Fruit fly (Drosophila melanogaster): ENCODE results near the gene Ca-beta.

The Ca-beta gene

DNA sequence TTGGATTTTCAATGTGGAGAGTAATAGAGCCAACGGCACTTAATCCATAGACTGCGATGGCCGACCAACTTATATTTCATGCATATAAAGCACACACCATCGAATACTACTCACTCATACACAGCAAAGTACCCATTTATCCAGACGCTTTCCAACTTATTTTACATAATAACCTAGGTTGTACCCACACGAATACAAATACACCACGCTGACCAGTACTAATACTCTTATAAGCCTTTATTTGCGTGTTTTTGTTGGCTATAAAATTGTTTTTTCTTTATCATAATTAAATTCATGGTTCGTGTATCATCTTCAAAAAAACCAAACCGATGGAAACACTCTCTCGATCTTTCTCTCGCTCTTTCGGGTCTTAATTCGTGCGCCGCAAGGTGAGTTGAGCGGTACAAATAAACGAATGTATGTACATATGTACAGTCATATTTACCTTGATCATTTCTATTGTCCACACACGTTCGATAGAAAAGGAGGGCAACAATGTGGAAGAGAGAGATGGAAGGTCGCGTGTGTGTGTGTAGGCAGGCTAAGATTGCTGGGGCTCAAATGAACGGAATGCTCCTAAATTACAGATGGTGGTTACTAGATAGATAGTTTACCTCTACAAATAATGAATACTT lies 3.4 kb upstream of the Ca-beta start:
- TF ChIP-seq CG8944 (GFP tag; optimal IDR thresholded peaks at IDR 0.05) (peak; percentile 19), pb (GFP tag; optimal IDR thresholded peaks at IDR 0.05) (no peak), CG30020 (tag; optimal IDR thresholded peaks at IDR 0.05) (no peak), Gug (GFP tag; IDR thresholded peaks at IDR 0.05) (no peak), sens (GFP tag) (peak; percentile 93), Awh (GFP tag; IDR thresholded peaks at IDR 0.05) (peak; percentile 50; the same call in 1 of the 2 replicates), CG1832 (GFP tag; optimal IDR thresholded peaks at IDR 0.05) (peak; percentile 23), CG2202 (tag; optimal IDR thresholded peaks at IDR 0.05) (peak; percentile 38), nmo (GFP tag; optimal IDR thresholded peaks at IDR 0.05) (no peak), CG7556 (GFP tag; optimal IDR thresholded peaks at IDR 0.05) (no peak), CG7372 (GFP tag; IDR thresholded peaks at IDR 0.05) (no peak), ato (GFP tag; IDR thresholded peaks at IDR 0.05; ENCODE audit: partially characterized antibody) (no peak), Vsx1 (GFP tag; optimal IDR thresholded peaks at IDR 0.05) (peak; percentile 18), Hmx (GFP tag; optimal IDR thresholded peaks at IDR 0.05) (no peak), zfh2 (GFP tag; optimal IDR thresholded peaks at IDR 0.05) (no peak), CG8281 (tag; optimal IDR thresholded peaks at IDR 0.05) (no peak), CG15601 (tag; optimal IDR thresholded peaks at IDR 0.05) (peak; percentile 24), br (optimal IDR thresholded peaks at IDR 0.05) (no peak), CG9876 (GFP tag; optimal IDR thresholded peaks at IDR 0.05) (no peak), NFAT (GFP tag; IDR thresholded peaks at IDR 0.05) (no peak), Gsc (GFP tag; IDR thresholded peaks at IDR 0.05) (no peak), CG6683 (GFP tag; optimal IDR thresholded peaks at IDR 0.05) (no peak), CG1602 (GFP tag; optimal IDR thresholded peaks at IDR 0.05) (peak; percentile 4), HmgD (GFP tag; optimal IDR thresholded peaks at IDR 0.05) (no peak), CG3838 (GFP tag; optimal IDR thresholded peaks at IDR 0.05) (no peak), Fer2 (tag; optimal IDR thresholded peaks at IDR 0.05) (no peak), CG15696 (tag; optimal IDR thresholded peaks at IDR 0.05) (peak; percentile 82), Pdp1 (GFP tag; optimal IDR thresholded peaks at IDR 0.05) (peak in 1 of 2 experiments; percentile 63), rib (GFP tag; IDR thresholded peaks at IDR 0.05) (no peak), CG18476 (GFP tag; optimal IDR thresholded peaks at IDR 0.05) (no peak), CG13287 (GFP tag; IDR thresholded peaks at IDR 0.05; ENCODE audit: partially characterized antibody) (no peak), insv (GFP tag; optimal IDR thresholded peaks at IDR 0.05) (peak in 1 of 2 experiments; percentile 3), gce (GFP tag; IDR thresholded peaks at IDR 0.05) (peak; percentile 33; the same call in 1 of the 3 replicates), bbx (GFP tag; IDR thresholded peaks at IDR 0.05; ENCODE audit: partially characterized antibody) (no peak), croc (GFP tag; conservative IDR thresholded peaks at IDR 0.05) (no peak), tx (GFP tag; optimal IDR thresholded peaks at IDR 0.05) (no peak), Ptx1 (GFP tag; IDR thresholded peaks at IDR 0.05) (no peak), Sin3A (optimal IDR thresholded peaks at IDR 0.05) (no peak), Drgx (GFP tag; IDR thresholded peaks at IDR 0.05) (no peak), Nf-YA (GFP tag; IDR thresholded peaks at IDR 0.05) (no peak), Dip2 (GFP tag; IDR thresholded peaks at IDR 0.05) (no peak), CG3281 (GFP tag; optimal IDR thresholded peaks at IDR 0.05) (no peak), CG14014 (GFP tag; IDR thresholded peaks at IDR 0.05) (no peak), CG10209 (GFP tag; optimal IDR thresholded peaks at IDR 0.05) (peak; percentile 40), CG10959 (GFP tag; IDR thresholded peaks at IDR 0.05) (no peak; the same call in 1 of the 2 replicates), p53 (GFP tag; optimal IDR thresholded peaks at IDR 0.05) (no peak), dpn (GFP tag; optimal IDR thresholded peaks at IDR 0.05) (no peak), fu2 (GFP tag; optimal IDR thresholded peaks at IDR 0.05) (no peak), gcm2 (GFP tag; optimal IDR thresholded peaks at IDR 0.05) (no peak), so (GFP tag; IDR thresholded peaks at IDR 0.05) (no peak), kay (GFP tag; optimal IDR thresholded peaks at IDR 0.05) (peak; percentile 24), kni (GFP tag; optimal IDR thresholded peaks at IDR 0.05) (peak; percentile 52)
